Worm (Caenorhabditis elegans): ENCODE data around the gene H34I24.2.

The H34I24.2 gene

DNA sequence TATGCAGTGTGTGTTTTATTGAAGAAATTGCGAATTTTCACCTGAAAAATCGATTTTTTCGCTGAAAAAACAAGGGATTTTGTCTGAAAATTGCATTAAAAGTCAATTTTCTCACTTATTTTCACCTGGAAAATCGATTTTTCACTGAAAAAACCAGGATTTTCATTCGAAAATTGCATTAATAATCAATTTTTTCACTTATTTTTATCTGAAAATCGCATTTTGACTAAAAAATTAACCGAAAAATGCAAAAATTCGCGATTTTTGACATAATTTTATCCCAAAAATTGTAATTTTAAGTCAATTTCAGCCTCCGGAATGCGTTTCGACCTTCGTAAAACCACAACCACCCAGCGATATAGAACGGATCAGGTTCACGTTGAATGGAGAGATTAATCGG, 9.4 kb upstream of the H34I24.2 start, which contains the start of gene Y71H2AM.29:
Y71H2AM.29 (plus strand) TSS at position 301 of the 400 bp plus-strand sequence.
- TF ChIP-seq nhr-23 (tag; optimal IDR thresholded peaks at IDR 0.05) (no peak), zag-1 (tag; optimal IDR thresholded peaks at IDR 0.05) (no peak), ceh-16 (tag; optimal IDR thresholded peaks at IDR 0.05) (no peak), ztf-11 (tag; optimal IDR thresholded peaks at IDR 0.05) (no peak), nhr-12 (tag; optimal IDR thresholded peaks at IDR 0.05) (no peak), alr-1 (tag; optimal IDR thresholded peaks at IDR 0.05) (no peak), dmd-4 (tag; optimal IDR thresholded peaks at IDR 0.05) (no peak), gmeb-1 (tag; optimal IDR thresholded peaks at IDR 0.05) (no peak), peb-1 (tag; optimal IDR thresholded peaks at IDR 0.05) (no peak), sma-9 (GFP tag; optimal IDR thresholded peaks at IDR 0.05) (no peak), sma-9 (tag; optimal IDR thresholded peaks at IDR 0.05) (no peak), nhr-77 (tag; optimal IDR thresholded peaks at IDR 0.05) (no peak), lsy-2 (tag; optimal IDR thresholded peaks at IDR 0.05) (no peak), blmp-1 (tag; optimal IDR thresholded peaks at IDR 0.05; ENCODE audit: insufficient read depth) (no peak), nhr-237 (tag; optimal IDR thresholded peaks at IDR 0.05) (no peak), ceh-82 (tag; optimal IDR thresholded peaks at IDR 0.05) (no peak), lin-39 (tag; optimal IDR thresholded peaks at IDR 0.05) (no peak)

DNA sequence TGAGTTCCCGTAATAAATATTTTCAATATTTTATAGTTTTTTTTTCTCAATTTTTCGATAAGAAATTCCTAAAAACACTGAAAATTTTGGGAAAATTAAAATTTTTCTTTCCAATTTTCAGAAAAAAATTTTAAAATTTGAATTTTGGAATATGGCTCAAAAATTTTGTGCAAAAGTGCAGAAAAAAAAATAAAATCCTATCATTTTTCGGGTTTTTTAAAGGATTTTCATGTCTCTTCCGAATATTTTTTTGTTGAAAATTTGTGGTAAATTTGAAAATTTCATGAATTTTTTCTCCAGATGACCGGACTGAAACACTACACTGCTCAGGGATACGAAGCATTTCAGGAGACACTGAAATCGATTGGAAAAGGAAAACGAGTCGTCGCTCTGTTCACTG, 7.5 kb upstream of the H34I24.2 start, which contains the start of gene txdc-17:
txdc-17 (plus strand) TSS at position 301 of the 400 bp plus-strand sequence.
- no peak for TF ChIP-seq skn-1 (tag; optimal IDR thresholded peaks at IDR 0.05)
- TF ChIP-seq dmd-4 (tag; optimal IDR thresholded peaks at IDR 0.05): no peak
- TF ChIP-seq ztf-1 (GFP tag; conservative IDR thresholded peaks at IDR 0.05): no peak
- no peak for TF ChIP-seq unc-55 (GFP tag; optimal IDR thresholded peaks at IDR 0.05)
- TF ChIP-seq mbf-1 (tag; optimal IDR thresholded peaks at IDR 0.05): no peak
- no peak for TF ChIP-seq gmeb-1 (tag; optimal IDR thresholded peaks at IDR 0.05)
- no peak for TF ChIP-seq egl-27 (tag; optimal IDR thresholded peaks at IDR 0.05)
- TF ChIP-seq nhr-12 (tag; optimal IDR thresholded peaks at IDR 0.05): no peak
- no peak for TF ChIP-seq ZK546.5 (tag; optimal IDR thresholded peaks at IDR 0.05)

DNA sequence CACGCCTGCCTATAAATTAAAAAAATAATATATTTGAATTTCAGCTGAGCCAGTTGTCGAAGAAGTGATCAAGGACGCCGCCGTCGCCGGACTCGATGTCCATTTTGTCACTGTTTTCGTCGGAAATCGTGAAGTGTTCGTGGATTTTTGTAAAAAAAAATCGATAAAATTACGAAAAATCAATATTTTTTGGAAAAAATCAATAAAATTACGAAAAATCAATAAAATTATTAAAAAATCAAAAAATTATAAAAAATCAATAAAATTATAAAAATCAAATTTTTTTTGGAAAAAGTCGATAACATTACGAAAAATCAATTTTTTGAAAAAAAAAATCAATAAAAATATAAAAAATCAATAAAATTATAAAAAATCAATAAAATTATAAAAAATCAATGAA, 6.8 kb upstream of the H34I24.2 start:
- TF ChIP-seq nhr-77 (tag; optimal IDR thresholded peaks at IDR 0.05) (no peak), sem-4 (tag; optimal IDR thresholded peaks at IDR 0.05) (no peak), nhr-11 (tag; optimal IDR thresholded peaks at IDR 0.05) (no peak), crh-2 (tag; optimal IDR thresholded peaks at IDR 0.05) (no peak), ztf-11 (tag; optimal IDR thresholded peaks at IDR 0.05) (no peak), ztf-4 (tag; optimal IDR thresholded peaks at IDR 0.05) (no peak), nhr-10 (tag; optimal IDR thresholded peaks at IDR 0.05) (no peak), gmeb-1 (tag; optimal IDR thresholded peaks at IDR 0.05) (no peak), nhr-6 (tag; optimal IDR thresholded peaks at IDR 0.05) (no peak), nhr-129 (tag; optimal IDR thresholded peaks at IDR 0.05) (no peak), nhr-25 (tag; optimal IDR thresholded peaks at IDR 0.05) (no peak), elt-3 (tag; optimal IDR thresholded peaks at IDR 0.05) (no peak)

DNA sequence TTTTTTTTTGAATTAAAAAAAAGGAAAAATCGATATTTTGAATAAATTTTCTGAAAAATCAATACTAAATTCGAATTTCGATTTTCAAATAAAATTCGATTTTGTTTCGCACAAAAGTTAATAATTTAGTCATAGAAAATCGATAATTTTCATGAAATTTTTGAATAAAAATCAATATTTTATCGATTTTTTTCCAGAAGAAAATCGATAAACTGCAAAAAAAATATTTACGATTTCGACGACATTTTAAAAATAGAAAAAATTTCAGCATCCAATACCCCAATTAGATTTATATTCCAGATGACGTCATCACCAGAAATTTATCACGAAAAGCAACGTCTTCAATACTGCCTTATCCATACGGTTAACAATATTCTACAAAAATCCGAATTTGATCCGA, 5.5 kb upstream of the H34I24.2 start, which contains the start of gene josd-1:
josd-1 (plus strand) TSS at position 301 of the 400 bp plus-strand sequence.
- TF ChIP-seq aly-2 (tag; optimal IDR thresholded peaks at IDR 0.05): no peak
- TF ChIP-seq nhr-25 (tag; optimal IDR thresholded peaks at IDR 0.05): no peak

DNA sequence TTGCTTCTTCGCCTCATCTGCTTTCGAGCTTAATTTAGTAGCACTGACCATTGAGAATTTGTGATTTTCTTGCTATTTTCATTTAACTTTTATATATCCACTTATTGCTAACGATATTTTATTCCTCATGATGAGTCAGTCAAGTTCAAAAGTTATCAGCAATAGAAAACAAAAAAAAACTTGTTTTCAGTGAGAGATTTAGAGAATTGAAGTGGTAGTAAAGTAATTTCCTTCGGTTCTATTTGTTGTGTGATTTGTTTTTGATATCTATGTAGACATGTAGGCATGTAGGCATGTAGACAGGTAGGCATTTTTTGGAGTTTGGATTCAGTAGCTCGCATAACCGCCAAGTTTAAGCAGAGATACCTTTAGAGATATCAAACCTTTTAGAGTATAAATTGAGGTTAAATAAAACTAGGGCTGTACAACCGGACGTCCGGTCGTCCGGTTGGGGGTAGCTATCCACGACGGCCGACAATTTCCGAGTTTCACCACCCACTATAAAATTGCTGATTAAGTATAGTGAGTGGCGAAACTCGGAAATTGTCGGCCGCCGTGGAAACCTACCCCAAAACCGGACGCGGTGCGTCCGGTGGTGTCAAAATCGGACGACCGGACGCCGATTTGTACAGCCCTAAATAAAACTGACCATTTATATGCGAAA, 835 bp upstream of the H34I24.2 start, which contains the start of gene Y71H2AR.2:
Y71H2AR.2 (minus strand) TSS at position 51 of the 664 bp plus-strand sequence.
- TF ChIP-seq mbf-1 (tag; optimal IDR thresholded peaks at IDR 0.05) (no peak), nhr-21 (tag; optimal IDR thresholded peaks at IDR 0.05) (no peak), skn-1 (tag; optimal IDR thresholded peaks at IDR 0.05) (no peak), sma-3 (GFP tag; optimal IDR thresholded peaks at IDR 0.05) (no peak), lin-13 (GFP tag; optimal IDR thresholded peaks at IDR 0.05) (no peak), lin-11 (tag; optimal IDR thresholded peaks at IDR 0.05) (no peak), blmp-1 (tag; optimal IDR thresholded peaks at IDR 0.05; ENCODE audit: insufficient read depth) (no peak), mdl-1 (tag; optimal IDR thresholded peaks at IDR 0.05) (no peak), ZK546.5 (tag; optimal IDR thresholded peaks at IDR 0.05) (no peak), ama-1 (optimal IDR thresholded peaks at IDR 0.05) (no peak), gmeb-1 (tag; optimal IDR thresholded peaks at IDR 0.05) (no peak), aly-2 (tag; optimal IDR thresholded peaks at IDR 0.05) (no peak), egl-27 (tag; optimal IDR thresholded peaks at IDR 0.05) (no peak), nhr-6 (tag; optimal IDR thresholded peaks at IDR 0.05) (no peak), Y55F3AM.14 (GFP tag; optimal IDR thresholded peaks at IDR 0.05) (no peak)

Data from whole organism, L2 larva.